Fruit fly (Drosophila melanogaster): ENCODE data around the gene PIG-Q.

Gene PIG-Q

dm6 chrX:16383667-16384515, 24.9 kb downstream of the PIG-Q start:
- no peak for TF ChIP-seq CG4496 (GFP tag; IDR thresholded peaks at IDR 0.05)
- TF ChIP-seq Pif1B (GFP tag; optimal IDR thresholded peaks at IDR 0.05): no peak
- no peak for TF ChIP-seq gl (tag; optimal IDR thresholded peaks at IDR 0.05)

dm6 chrX:16384843-16385726, 26.1 kb downstream of the PIG-Q start, which contains the start of the genes CG9992 and CG4239:
Gene CG9992 (minus strand): TSS chrX:16384908.
Gene CG4239 (plus strand): TSS chrX:16385278.
- TF ChIP-seq EcR (GFP tag; optimal IDR thresholded peaks at IDR 0.05): no peak
- peak; percentile 65 for TF ChIP-seq CG15710 (tag; optimal IDR thresholded peaks at IDR 0.05)
- no peak for TF ChIP-seq CG13204 (GFP tag; optimal IDR thresholded peaks at IDR 0.05)
- no peak for TF ChIP-seq CG14655 (GFP tag; optimal IDR thresholded peaks at IDR 0.05)
- peak; percentile 41; the same call in 1 of the 2 replicates for TF ChIP-seq CG32121 (GFP tag; IDR thresholded peaks at IDR 0.05)
- TF ChIP-seq fd96Ca (GFP tag; IDR thresholded peaks at IDR 0.05): peak; percentile 66; the same call in 1 of the 3 replicates
- TF ChIP-seq CG10348 (GFP tag; IDR thresholded peaks at IDR 0.05): no peak; the same call in 1 of the 2 replicates
- peak; percentile 62 for TF ChIP-seq CG9948 (tag; optimal IDR thresholded peaks at IDR 0.05)
- TF ChIP-seq Pif1B (GFP tag; optimal IDR thresholded peaks at IDR 0.05): no peak
- no peak for TF ChIP-seq CG8159 (tag; optimal IDR thresholded peaks at IDR 0.05)
- peak; percentile 73; the same call in 2 of the 3 replicates for TF ChIP-seq CG4496 (GFP tag; IDR thresholded peaks at IDR 0.05)
- no peak for TF ChIP-seq D1 (tag; optimal IDR thresholded peaks at IDR 0.05)
- TF ChIP-seq CG8301 (tag; optimal IDR thresholded peaks at IDR 0.05): no peak
- peak; percentile 36; the same call in 1 of the 2 replicates for TF ChIP-seq Ets98B (GFP tag; IDR thresholded peaks at IDR 0.05)
- no peak for TF ChIP-seq rn (GFP tag; IDR thresholded peaks at IDR 0.05)
- peak; percentile 47 for TF ChIP-seq Snoo (tag; optimal IDR thresholded peaks at IDR 0.05)
- TF ChIP-seq gl (tag; optimal IDR thresholded peaks at IDR 0.05): no peak
- TF ChIP-seq CG34367 (tag; optimal IDR thresholded peaks at IDR 0.05): peak; percentile 10
- no peak for TF ChIP-seq CG12605 (GFP tag; IDR thresholded peaks at IDR 0.05)
- no peak for TF ChIP-seq Pif1A (GFP tag; optimal IDR thresholded peaks at IDR 0.05)
- TF ChIP-seq CG17806 (tag; optimal IDR thresholded peaks at IDR 0.05): peak; percentile 53

- TF ChIP-seq CG10348 (GFP tag; IDR thresholded peaks at IDR 0.05): no peak
- 0 out of 2 replicates have a peak, but pooled peaks have one; percentile 25 for TF ChIP-seq CG32121 (GFP tag; IDR thresholded peaks at IDR 0.05)
- peak; percentile 25 for TF ChIP-seq EcR (GFP tag; optimal IDR thresholded peaks at IDR 0.05)
- TF ChIP-seq gl (tag; optimal IDR thresholded peaks at IDR 0.05): no peak
- 0 out of 2 replicates have a peak, but pooled peaks have one; percentile 25 for TF ChIP-seq CG12605 (GFP tag; IDR thresholded peaks at IDR 0.05)
- peak; percentile 45 for TF ChIP-seq CG8301 (tag; optimal IDR thresholded peaks at IDR 0.05)
- peak; percentile 66 for TF ChIP-seq CG14655 (GFP tag; optimal IDR thresholded peaks at IDR 0.05)
- no peak for TF ChIP-seq Ets98B (GFP tag; IDR thresholded peaks at IDR 0.05)
- peak; percentile 5 for TF ChIP-seq CG17806 (tag; optimal IDR thresholded peaks at IDR 0.05)
- peak; percentile 34 for TF ChIP-seq CG8159 (tag; optimal IDR thresholded peaks at IDR 0.05)
- TF ChIP-seq CG13204 (GFP tag; optimal IDR thresholded peaks at IDR 0.05): no peak
- TF ChIP-seq Snoo (tag; optimal IDR thresholded peaks at IDR 0.05): peak; percentile 2
- no peak for TF ChIP-seq Pif1A (GFP tag; optimal IDR thresholded peaks at IDR 0.05)
- TF ChIP-seq CG4496 (GFP tag; IDR thresholded peaks at IDR 0.05): peak; percentile 58; the same call in 1 of the 3 replicates
- no peak for TF ChIP-seq D1 (tag; optimal IDR thresholded peaks at IDR 0.05)
- peak; percentile 20 for TF ChIP-seq CG15710 (tag; optimal IDR thresholded peaks at IDR 0.05)
- peak; percentile 14 for TF ChIP-seq Pif1B (GFP tag; optimal IDR thresholded peaks at IDR 0.05)
- peak; percentile 27 for TF ChIP-seq CG9948 (tag; optimal IDR thresholded peaks at IDR 0.05)
- peak; percentile 21 for TF ChIP-seq CG34367 (tag; optimal IDR thresholded peaks at IDR 0.05)
- TF ChIP-seq rn (GFP tag; IDR thresholded peaks at IDR 0.05): no peak
- 0 out of 3 replicates have a peak, but pooled peaks have one; percentile 16 for TF ChIP-seq fd96Ca (GFP tag; IDR thresholded peaks at IDR 0.05)
These were observed 27.0 kb downstream of the PIG-Q start for dm6 chrX:16385942-16386392.

- TF ChIP-seq CG8301 (tag; optimal IDR thresholded peaks at IDR 0.05): no peak
- TF ChIP-seq Pif1B (GFP tag; optimal IDR thresholded peaks at IDR 0.05): no peak
- peak; percentile 87 for TF ChIP-seq CG8159 (tag; optimal IDR thresholded peaks at IDR 0.05)
- TF ChIP-seq CG32121 (GFP tag; IDR thresholded peaks at IDR 0.05): peak; percentile 94
- TF ChIP-seq EcR (GFP tag; optimal IDR thresholded peaks at IDR 0.05): no peak
- TF ChIP-seq CG4496 (GFP tag; IDR thresholded peaks at IDR 0.05): peak; percentile 93
- no peak for TF ChIP-seq CG13204 (GFP tag; optimal IDR thresholded peaks at IDR 0.05)
- TF ChIP-seq Ets98B (GFP tag; IDR thresholded peaks at IDR 0.05): peak; percentile 92
- peak; percentile 19 for TF ChIP-seq gl (tag; optimal IDR thresholded peaks at IDR 0.05)
- TF ChIP-seq CG12605 (GFP tag; IDR thresholded peaks at IDR 0.05): peak; percentile 79
- no peak for TF ChIP-seq CG14655 (GFP tag; optimal IDR thresholded peaks at IDR 0.05)
- peak; percentile 83 for TF ChIP-seq CG17806 (tag; optimal IDR thresholded peaks at IDR 0.05)
- no peak for TF ChIP-seq D1 (tag; optimal IDR thresholded peaks at IDR 0.05)
- TF ChIP-seq CG10348 (GFP tag; IDR thresholded peaks at IDR 0.05): peak; percentile 82
- peak; percentile 87 for TF ChIP-seq rn (GFP tag; IDR thresholded peaks at IDR 0.05)
- TF ChIP-seq CG34367 (tag; optimal IDR thresholded peaks at IDR 0.05): peak; percentile 68
- no peak for TF ChIP-seq Pif1A (GFP tag; optimal IDR thresholded peaks at IDR 0.05)
- peak; percentile 91 for TF ChIP-seq fd96Ca (GFP tag; IDR thresholded peaks at IDR 0.05)
- TF ChIP-seq CG15710 (tag; optimal IDR thresholded peaks at IDR 0.05): peak; percentile 88
- TF ChIP-seq Snoo (tag; optimal IDR thresholded peaks at IDR 0.05): no peak
- peak; percentile 82 for TF ChIP-seq CG9948 (tag; optimal IDR thresholded peaks at IDR 0.05)
These were observed 32.5 kb downstream of the PIG-Q start, which contains the start of the genes TH1 and mei-41 for dm6 chrX:16391397-16391796. Gene TH1 (minus strand): TSS chrX:16391438. Gene mei-41 (plus strand): TSS chrX:16391698.

Measured in whole organism, pupa.